Worm (Caenorhabditis elegans): ENCODE results near the gene srx-3.

srx-3 gene

DNA sequence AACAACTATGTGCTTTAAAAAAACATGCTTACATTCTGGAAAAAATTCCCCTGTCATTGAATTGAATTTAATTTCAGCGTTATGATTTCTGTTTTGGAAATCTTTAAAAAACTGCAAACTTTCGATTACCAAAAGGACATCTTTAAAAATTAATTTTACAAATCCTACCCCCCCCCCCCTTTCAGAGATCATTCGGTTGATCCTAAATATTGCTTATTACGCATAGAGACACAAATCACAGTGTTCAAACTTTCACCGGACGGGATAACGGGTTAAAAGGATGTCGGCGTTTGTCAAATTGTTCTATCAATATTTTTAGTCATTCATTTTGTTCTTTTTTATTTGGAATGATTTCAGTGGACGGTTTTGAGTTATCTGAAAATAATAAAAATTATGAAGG lies 27.9 kb downstream of the srx-3 start, which contains the start of gene C25E10.4:
Gene C25E10.4 (plus strand): TSS at position 301 of the 400 bp plus-strand sequence.
- TF ChIP-seq nhr-12 (tag; optimal IDR thresholded peaks at IDR 0.05), result no peak
- no peak for TF ChIP-seq fkh-10 (GFP tag; optimal IDR thresholded peaks at IDR 0.05)
- TF ChIP-seq skn-1 (tag; optimal IDR thresholded peaks at IDR 0.05), result no peak
- TF ChIP-seq nhr-25 (tag; optimal IDR thresholded peaks at IDR 0.05), result no peak
- TF ChIP-seq fkh-2 (tag; optimal IDR thresholded peaks at IDR 0.05), result no peak
- TF ChIP-seq elt-2 (tag; optimal IDR thresholded peaks at IDR 0.05), result no peak
- TF ChIP-seq egl-5 (tag; optimal IDR thresholded peaks at IDR 0.05), result no peak
- TF ChIP-seq nhr-237 (tag; optimal IDR thresholded peaks at IDR 0.05), result no peak
- TF ChIP-seq sea-2 (GFP tag; optimal IDR thresholded peaks at IDR 0.05), result no peak
- no peak for TF ChIP-seq egl-27 (tag; optimal IDR thresholded peaks at IDR 0.05)
- TF ChIP-seq mdl-1 (tag; optimal IDR thresholded peaks at IDR 0.05), result no peak
- no peak for TF ChIP-seq hmg-11 (tag; optimal IDR thresholded peaks at IDR 0.05)
- no peak for TF ChIP-seq elt-3 (tag; optimal IDR thresholded peaks at IDR 0.05)

DNA sequence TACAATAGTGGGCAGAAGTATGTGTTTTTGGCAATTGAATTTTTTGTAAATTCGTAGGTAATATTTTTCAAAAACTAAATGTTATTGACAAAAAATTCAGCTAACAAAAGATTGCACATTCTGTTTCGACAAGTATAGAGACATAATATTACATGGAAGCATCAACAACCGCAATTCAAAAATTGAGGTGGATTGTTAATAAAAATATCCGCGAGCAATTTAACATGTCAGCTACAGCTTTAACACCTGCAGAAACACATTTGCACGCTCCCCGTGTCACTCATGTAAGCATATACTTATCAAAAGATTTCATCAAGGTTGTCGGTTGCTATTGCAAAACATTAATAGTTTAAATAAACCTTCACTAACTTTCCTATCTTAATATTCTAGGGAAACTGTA lies 30.3 kb downstream of the srx-3 start, which contains the start of gene srsx-34:
Gene srsx-34 (plus strand): TSS at position 301 of the 400 bp plus-strand sequence.
- TF ChIP-seq jun-1 (tag; optimal IDR thresholded peaks at IDR 0.05) (no peak), hmg-11 (tag; optimal IDR thresholded peaks at IDR 0.05) (no peak), mml-1 (tag; optimal IDR thresholded peaks at IDR 0.05) (no peak), nhr-77 (tag; optimal IDR thresholded peaks at IDR 0.05) (no peak), nhr-76 (tag; optimal IDR thresholded peaks at IDR 0.05) (no peak), nhr-237 (tag; optimal IDR thresholded peaks at IDR 0.05) (no peak), pqm-1 (tag; optimal IDR thresholded peaks at IDR 0.05) (no peak), lin-39 (tag; optimal IDR thresholded peaks at IDR 0.05) (no peak), mdl-1 (tag; optimal IDR thresholded peaks at IDR 0.05) (no peak), fkh-2 (tag; optimal IDR thresholded peaks at IDR 0.05) (no peak), elt-1 (tag; optimal IDR thresholded peaks at IDR 0.05) (no peak), lin-15B (tag; optimal IDR thresholded peaks at IDR 0.05) (no peak), sea-2 (GFP tag; optimal IDR thresholded peaks at IDR 0.05) (no peak), ZK546.5 (tag; optimal IDR thresholded peaks at IDR 0.05) (no peak), skn-1 (tag; optimal IDR thresholded peaks at IDR 0.05) (no peak), zag-1 (tag; optimal IDR thresholded peaks at IDR 0.05) (no peak), unc-39 (tag; optimal IDR thresholded peaks at IDR 0.05) (no peak), nfya-1 (tag; optimal IDR thresholded peaks at IDR 0.05; ENCODE audit: insufficient read depth) (no peak)

DNA sequence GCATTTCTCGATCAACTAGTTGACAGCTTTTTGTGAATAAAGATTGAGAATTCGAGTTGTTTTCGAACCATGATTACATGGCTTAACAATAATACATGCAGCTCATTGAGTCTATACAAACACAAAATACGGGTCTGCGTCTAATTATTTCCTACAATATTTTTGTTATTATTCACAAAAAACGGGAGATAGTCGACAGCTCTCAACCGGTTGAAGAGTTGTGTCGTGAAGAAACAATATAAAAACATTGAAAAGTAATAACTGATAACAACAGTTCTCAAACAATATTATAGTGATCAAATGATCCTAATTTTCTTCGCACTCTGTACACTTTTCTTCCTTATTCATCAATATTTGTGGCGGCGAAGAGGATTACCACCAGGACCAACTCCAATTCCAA lies 35.7 kb downstream of the srx-3 start, which contains the start of gene cyp-33B1:
Gene cyp-33B1 (plus strand): TSS at position 301 of the 400 bp plus-strand sequence.
- TF ChIP-seq elt-2 (tag; optimal IDR thresholded peaks at IDR 0.05) (no peak), lin-39 (tag; optimal IDR thresholded peaks at IDR 0.05) (no peak), fkh-2 (tag; optimal IDR thresholded peaks at IDR 0.05) (no peak)

DNA sequence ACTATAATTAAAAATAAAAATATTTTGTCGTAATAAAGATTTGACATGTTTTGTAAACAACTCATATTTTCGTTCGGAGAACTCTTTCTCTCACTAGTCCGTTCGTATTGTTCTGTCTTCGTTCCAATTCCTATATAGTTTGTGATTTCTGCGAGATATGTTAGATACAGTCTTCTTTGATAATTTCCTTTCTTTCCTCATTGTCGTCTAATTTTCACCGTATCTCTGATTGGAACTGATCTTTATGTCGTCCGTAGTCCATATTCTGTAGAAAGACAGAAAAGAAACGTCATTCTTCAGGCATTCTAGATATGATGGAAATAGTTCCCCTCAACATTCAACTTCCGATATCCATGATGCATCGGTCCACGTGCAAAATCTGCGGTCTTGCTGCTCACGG lies 39.5 kb downstream of the srx-3 start, which contains the start of gene nhr-30:
Gene nhr-30 (plus strand): TSS at position 301 of the 400 bp plus-strand sequence.
- no peak for TF ChIP-seq skn-1 (tag; optimal IDR thresholded peaks at IDR 0.05)
- TF ChIP-seq ZK546.5 (tag; optimal IDR thresholded peaks at IDR 0.05), result no peak
- no peak for TF ChIP-seq nhr-43 (tag; optimal IDR thresholded peaks at IDR 0.05; ENCODE audit: poor library complexity, severe bottlenecking)
- no peak for TF ChIP-seq tbx-2 (tag; optimal IDR thresholded peaks at IDR 0.05)
- no peak for TF ChIP-seq ama-1 (optimal IDR thresholded peaks at IDR 0.05)
- no peak for TF ChIP-seq snpc-4 (tag; optimal IDR thresholded peaks at IDR 0.05)
- TF ChIP-seq unc-39 (tag; optimal IDR thresholded peaks at IDR 0.05), result no peak
- TF ChIP-seq mml-1 (tag; optimal IDR thresholded peaks at IDR 0.05), result no peak
- no peak for TF ChIP-seq nhr-237 (tag; optimal IDR thresholded peaks at IDR 0.05)
- TF ChIP-seq aly-2 (tag; optimal IDR thresholded peaks at IDR 0.05), result no peak
- no peak for TF ChIP-seq sea-2 (GFP tag; optimal IDR thresholded peaks at IDR 0.05)
- TF ChIP-seq nfya-1 (tag; optimal IDR thresholded peaks at IDR 0.05; ENCODE audit: insufficient read depth), result no peak
- TF ChIP-seq nhr-23 (tag; optimal IDR thresholded peaks at IDR 0.05), result no peak
- TF ChIP-seq fkh-10 (GFP tag; optimal IDR thresholded peaks at IDR 0.05), result no peak
- no peak for TF ChIP-seq nhr-67 (tag; optimal IDR thresholded peaks at IDR 0.05)

DNA sequence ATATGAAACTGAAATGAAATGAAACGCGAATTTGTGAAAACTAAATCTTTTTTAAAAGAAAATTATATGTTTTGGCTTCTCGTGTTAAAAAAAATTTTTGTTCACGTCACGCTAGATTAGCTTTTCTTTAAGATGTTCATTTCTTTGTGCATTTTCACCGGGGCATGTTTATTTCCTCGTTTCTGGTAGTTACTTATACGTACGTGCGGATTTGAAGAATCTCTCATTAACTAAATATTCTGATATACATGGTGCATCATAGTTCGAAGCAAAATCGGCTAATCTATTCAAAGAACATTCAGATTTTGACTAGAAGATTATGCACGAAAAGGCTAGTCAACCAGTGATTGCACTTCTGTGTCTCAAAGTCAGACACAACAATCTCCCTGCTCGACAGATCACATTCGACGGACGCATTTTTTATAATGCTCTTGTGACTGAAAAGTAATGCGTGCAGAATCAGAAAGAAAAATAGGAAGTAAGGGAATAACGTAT lies 42.3 kb downstream of the srx-3 start, which contains the start of gene C25E10.17:
Gene C25E10.17 (minus strand): TSS at position 51 of the 495 bp plus-strand sequence.
- peak; percentile 23 for TF ChIP-seq nhr-11 (tag; optimal IDR thresholded peaks at IDR 0.05)
- no peak for TF ChIP-seq nhr-77 (tag; optimal IDR thresholded peaks at IDR 0.05)
